Fruit fly (Drosophila melanogaster) whole organism, embryonic: ENCODE data around the gene slpr.

Experiments used
- Bgb ChIP-seq: fragments of 200-800 bp; sonication (Bioruptor generic); IDR thresholded peaks from 2 replicates; pipeline ENCODE4 v1.3.6; 2022; ENCODE audit warnings: missing biosample characterization, missing genetic modification characterization; ENCODE audit not compliant: partially characterized antibody
- CG10209 ChIP-seq: fragments of 200-800 bp; sonication (Bioruptor generic); optimal IDR thresholded peaks from 3 replicates; lab custom pipeline; 2017; ENCODE audit warnings: missing biosample characterization, mild to moderate bottlenecking, missing genetic modification characterization, missing genetic modification reagents
- CG10431 ChIP-seq: fragments of 200-800 bp; sonication (Bioruptor generic); optimal IDR thresholded peaks from 3 replicates; lab custom pipeline; 2018; ENCODE audit warnings: missing biosample characterization, mild to moderate bottlenecking, missing genetic modification characterization
- CG12236 ChIP-seq: fragments of 200-800 bp; sonication (Bioruptor generic); optimal IDR thresholded peaks from 2 replicates; lab custom pipeline; 2016; ENCODE audit warnings: missing biosample characterization, missing genetic modification characterization
- CG13123 ChIP-seq: fragments of 200-800 bp; sonication (Bioruptor generic); optimal IDR thresholded peaks from 2 replicates; lab custom pipeline; 2016; ENCODE audit warnings: missing biosample characterization, missing genetic modification characterization
- CG13894 ChIP-seq: fragments of 200-800 bp; sonication (Bioruptor generic); optimal IDR thresholded peaks from 3 replicates; lab custom pipeline; 2018; ENCODE audit warnings: missing biosample characterization, mild to moderate bottlenecking, missing genetic modification characterization, moderate library complexity
- CG14014 ChIP-seq: fragments of 200-800 bp; sonication (Bioruptor generic); IDR thresholded peaks from 2 replicates; pipeline ENCODE4 v1.3.6; 2022; ENCODE audit warnings: missing biosample characterization, missing genetic modification characterization
- CG16815 ChIP-seq: fragments of 200-800 bp; sonication (Bioruptor generic); optimal IDR thresholded peaks from 3 replicates; lab custom pipeline; 2017; ENCODE audit warnings: missing biosample characterization, mild to moderate bottlenecking, missing genetic modification characterization
- CG17802 ChIP-seq: fragments of 200-800 bp; sonication (Bioruptor generic); optimal IDR thresholded peaks from 2 replicates; lab custom pipeline; 2018; ENCODE audit warnings: missing biosample characterization, mild to moderate bottlenecking, missing genetic modification characterization, moderate library complexity
- CG30431 ChIP-seq: fragments of 200-800 bp; sonication (Bioruptor generic); optimal IDR thresholded peaks from 2 replicates; lab custom pipeline; 2017; ENCODE audit warnings: missing biosample characterization, missing genetic modification characterization
- CG3281 ChIP-seq: fragments of 200-800 bp; sonication (Bioruptor generic); optimal IDR thresholded peaks from 3 replicates; lab custom pipeline; 2017; ENCODE audit warnings: missing biosample characterization, mild to moderate bottlenecking, missing genetic modification characterization
- CG4730 ChIP-seq: fragments of 200-800 bp; sonication (Bioruptor generic); IDR thresholded peaks from 2 replicates; pipeline ENCODE4 v1.3.6; 2022; ENCODE audit warnings: missing biosample characterization, missing genetic modification characterization
- CG6175 ChIP-seq: fragments of 200-800 bp; sonication (Bioruptor generic); IDR thresholded peaks from 3 replicates; pipeline ENCODE4 v1.3.6; 2022; ENCODE audit warnings: missing biosample characterization, missing genetic modification characterization
- CG6654 ChIP-seq: fragments of 200-800 bp; sonication (Bioruptor generic); optimal IDR thresholded peaks from 2 replicates; lab custom pipeline; 2017; ENCODE audit warnings: missing biosample characterization, mild to moderate bottlenecking, missing genetic modification characterization
- CG7745 ChIP-seq: fragments of 200-800 bp; sonication (Bioruptor generic); optimal IDR thresholded peaks from 2 replicates; lab custom pipeline; 2018; ENCODE audit warnings: missing biosample characterization, mild to moderate bottlenecking, missing genetic modification characterization, moderate library complexity
- CG7839 ChIP-seq: fragments of 200-800 bp; sonication (Bioruptor generic); optimal IDR thresholded peaks from 3 replicates; lab custom pipeline; 2018; ENCODE audit warnings: missing biosample characterization, mild to moderate bottlenecking, missing genetic modification characterization, moderate library complexity
- CG7987 ChIP-seq: fragments of 200-800 bp; sonication (Bioruptor generic); optimal IDR thresholded peaks from 2 replicates; lab custom pipeline; 2018; ENCODE audit warnings: missing biosample characterization, mild to moderate bottlenecking, missing genetic modification characterization, moderate library complexity
- CG8281 ChIP-seq: fragments of 200-800 bp; sonication (Bioruptor generic); optimal IDR thresholded peaks from 2 replicates; lab custom pipeline; 2018; ENCODE audit warnings: missing biosample characterization, mild to moderate bottlenecking, missing genetic modification characterization, moderate library complexity
- CG8290 ChIP-seq, 3 experiments: fragments of 200-800 bp; sonication (Bioruptor generic); optimal IDR thresholded peaks; 2 replicates each; lab custom pipeline; 2016 to 2019; ENCODE audit warnings: missing biosample characterization in 3 of 3, missing genetic modification characterization in 3 of 3, mild to moderate bottlenecking in 2 of 3, moderate library complexity in 1 of 3
- CG8388 ChIP-seq: fragments of 200-800 bp; sonication (Bioruptor generic); optimal IDR thresholded peaks from 2 replicates; lab custom pipeline; 2019; ENCODE audit warnings: missing biosample characterization, mild to moderate bottlenecking, missing genetic modification characterization, moderate library complexity
- CG9932 ChIP-seq: fragments of 200-800 bp; sonication (Bioruptor generic); IDR thresholded peaks from 2 replicates; pipeline ENCODE4 v1.3.6; 2022; ENCODE audit warnings: missing biosample characterization, missing genetic modification characterization
- Dip2 ChIP-seq: fragments of 200-800 bp; sonication (Bioruptor generic); IDR thresholded peaks from 2 replicates; pipeline ENCODE4 v1.3.6; 2022; ENCODE audit warnings: missing biosample characterization, missing genetic modification characterization
- Hr78 ChIP-seq, 2 experiments: fragments of 200-800 bp in 1 of 2; fragments of >200 bp in 1 of 2; sonication (Bioruptor generic) in 1 of 2; optimal IDR thresholded peaks; 2 replicates each; lab custom pipeline; 2017 to 2019; ENCODE audit warnings: missing biosample characterization in 2 of 2, missing genetic modification characterization in 2 of 2, mild to moderate bottlenecking in 1 of 2, moderate library complexity in 1 of 2
- MTF-1 ChIP-seq: fragments of 200-800 bp; sonication (Bioruptor generic); optimal IDR thresholded peaks from 2 replicates; lab custom pipeline; 2018; ENCODE audit warnings: missing biosample characterization, mild to moderate bottlenecking, missing genetic modification characterization, borderline replicate concordance
- Max ChIP-seq: fragments of 200-800 bp; sonication (Bioruptor generic); optimal IDR thresholded peaks from 2 replicates; lab custom pipeline; 2016; ENCODE audit warnings: missing biosample characterization, mild to moderate bottlenecking, missing genetic modification characterization
- NC2α ChIP-seq: fragments of 200-800 bp; sonication (Bioruptor generic); optimal IDR thresholded peaks from 2 replicates; lab custom pipeline; 2016; ENCODE audit warnings: missing biosample characterization, missing genetic modification characterization
- NK7.1 ChIP-seq: fragments of 200-800 bp; sonication (Bioruptor generic); optimal IDR thresholded peaks from 3 replicates; lab custom pipeline; 2016; ENCODE audit warnings: missing biosample characterization, missing genetic modification characterization
- Nf-YB ChIP-seq: fragments of 200-800 bp; sonication (Bioruptor generic); optimal IDR thresholded peaks from 3 replicates; lab custom pipeline; 2019; ENCODE audit warnings: missing biosample characterization, mild to moderate bottlenecking, missing genetic modification characterization, moderate library complexity
- Sin3A ChIP-seq: fragments of >200 bp; optimal IDR thresholded peaks from 2 replicates; lab custom pipeline; 2018
- Sox100B ChIP-seq: fragments of 200-800 bp; sonication (Bioruptor generic); optimal IDR thresholded peaks from 3 replicates; lab custom pipeline; 2018; ENCODE audit warnings: missing biosample characterization, mild to moderate bottlenecking, missing genetic modification characterization
- Sry-δ ChIP-seq: fragments of 200-800 bp; sonication (Bioruptor generic); optimal IDR thresholded peaks from 2 replicates; lab custom pipeline; 2016; ENCODE audit warnings: missing biosample characterization, missing genetic modification characterization
- bcd ChIP-seq: fragments of 200-800 bp; sonication (Bioruptor generic); optimal IDR thresholded peaks from 2 replicates; lab custom pipeline; 2017; ENCODE audit warnings: missing biosample characterization, mild to moderate bottlenecking, missing genetic modification characterization
- cas ChIP-seq: fragments of 200-800 bp; sonication (Bioruptor generic); IDR thresholded peaks from 2 replicates; pipeline ENCODE4 v1.3.6; 2022; ENCODE audit warnings: missing biosample characterization, missing genetic modification characterization
- da ChIP-seq: fragments of 200-800 bp; sonication (Bioruptor generic); optimal IDR thresholded peaks from 2 replicates; lab custom pipeline; 2016; ENCODE audit warnings: missing biosample characterization, missing genetic modification characterization
- fru ChIP-seq: fragments of >200 bp; optimal IDR thresholded peaks from 2 replicates; lab custom pipeline; 2017
- jigr1 ChIP-seq: fragments of 200-800 bp; sonication (Bioruptor generic); IDR thresholded peaks from 3 replicates; pipeline ENCODE4 v1.3.6; 2022; ENCODE audit warnings: missing biosample characterization, missing genetic modification characterization
- jumu ChIP-seq: fragments of 200-800 bp; sonication (Bioruptor generic); optimal IDR thresholded peaks from 3 replicates; lab custom pipeline; 2016; ENCODE audit warnings: missing biosample characterization, missing genetic modification characterization
- kay ChIP-seq: fragments of 200-800 bp; sonication (Bioruptor generic); optimal IDR thresholded peaks from 2 replicates; lab custom pipeline; 2016; ENCODE audit warnings: missing biosample characterization, missing genetic modification characterization
- lov ChIP-seq, 2 experiments: fragments of 200-800 bp in 1 of 2; fragments of >200 bp in 1 of 2; sonication (Bioruptor generic) in 1 of 2; IDR thresholded peaks in 1 of 2; optimal IDR thresholded peaks in 1 of 2; 2 replicates in 1 of 2; 3 replicates in 1 of 2; pipeline versions ENCODE4 v1.3.6 to Lab custom; 2017 to 2022; ENCODE audit warnings: missing biosample characterization in 1 of 2, missing genetic modification characterization in 1 of 2
- maf-S ChIP-seq: fragments of 200-800 bp; sonication (Bioruptor generic); optimal IDR thresholded peaks from 2 replicates; lab custom pipeline; 2016; ENCODE audit warnings: missing biosample characterization, missing genetic modification characterization
- oc ChIP-seq: fragments of 200-800 bp; sonication (Bioruptor generic); optimal IDR thresholded peaks from 2 replicates; lab custom pipeline; 2018; ENCODE audit warnings: missing biosample characterization, mild to moderate bottlenecking, missing genetic modification characterization, moderate library complexity
- pfk ChIP-seq: fragments of 200-800 bp; sonication (Bioruptor generic); optimal IDR thresholded peaks from 2 replicates; lab custom pipeline; 2018; ENCODE audit warnings: missing biosample characterization, mild to moderate bottlenecking, missing genetic modification characterization, moderate library complexity
- pum ChIP-seq: fragments of 200-800 bp; sonication (Bioruptor generic); optimal IDR thresholded peaks from 2 replicates; lab custom pipeline; 2016; ENCODE audit warnings: missing biosample characterization, missing genetic modification characterization
- ro ChIP-seq: fragments of 200-800 bp; sonication (Bioruptor generic); IDR thresholded peaks from 2 replicates; pipeline ENCODE4 v1.3.6; 2022; ENCODE audit warnings: missing biosample characterization, missing genetic modification characterization
- sc ChIP-seq, 3 experiments: fragments of >200 bp in 2 of 3; fragments of 200-800 bp in 1 of 3; sonication (Bioruptor generic) in 1 of 3; optimal IDR thresholded peaks; 2 replicates in 2 of 3; 3 replicates in 1 of 3; lab custom pipeline; 2017; ENCODE audit warnings: mild to moderate bottlenecking in 1 of 3, missing biosample characterization in 1 of 3, missing genetic modification characterization in 1 of 3, missing genetic modification reagents in 1 of 3
- sens ChIP-seq: fragments of 200-800 bp; sonication (Bioruptor generic); peaks from one replicate; lab custom pipeline; 2016; ENCODE audit warnings: missing biosample characterization, missing genetic modification characterization
- ttk ChIP-seq: fragments of 200-800 bp; sonication (Bioruptor generic); IDR thresholded peaks from 2 replicates; pipeline ENCODE4 v2.1.2; 2022; ENCODE audit warnings: missing biosample characterization, missing genetic modification characterization
- zen ChIP-seq: fragments of 200-800 bp; sonication (Bioruptor generic); optimal IDR thresholded peaks from 3 replicates; lab custom pipeline; 2018; ENCODE audit warnings: missing biosample characterization, mild to moderate bottlenecking, missing genetic modification characterization, moderate library complexity
- zf30C ChIP-seq: fragments of 200-800 bp; sonication (Bioruptor generic); optimal IDR thresholded peaks from 3 replicates; lab custom pipeline; 2018; ENCODE audit warnings: missing biosample characterization, mild to moderate bottlenecking, missing genetic modification characterization

The slpr gene

DNA sequence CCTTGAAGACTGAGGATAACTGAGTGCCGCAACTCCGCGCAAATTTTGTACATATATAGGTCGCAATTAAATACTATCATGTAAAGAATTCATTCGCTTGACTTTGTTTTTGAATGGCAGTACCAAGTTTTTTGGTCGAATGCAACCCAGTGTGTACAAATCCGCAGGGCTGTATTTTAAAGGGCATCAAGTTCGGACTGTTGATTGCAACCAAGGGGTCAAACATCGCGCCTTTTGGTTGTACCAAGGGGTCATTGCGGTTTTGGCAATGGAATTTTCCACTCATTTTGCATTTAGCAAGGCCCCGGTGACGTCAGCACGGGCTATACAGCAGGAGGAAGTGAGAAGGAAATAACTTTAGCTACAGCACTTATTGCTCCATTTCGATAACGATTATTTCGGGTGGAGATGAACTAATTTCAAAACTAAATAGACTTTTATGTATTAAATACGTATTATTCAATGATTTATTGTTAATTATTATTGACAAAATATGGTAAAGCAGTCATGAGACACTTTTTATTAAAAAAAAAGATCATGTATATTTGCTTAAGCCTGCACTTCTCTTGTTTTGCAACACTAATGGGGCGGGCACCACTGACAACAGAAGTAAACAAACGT is 45.2 kb downstream of the slpr start, which contains the start of gene CG10958 (continued):
- TF ChIP-seq fru (no peak), jumu (GFP tag; lab: Kevin White, UChicago) (no peak), CG8388 (GFP tag; lab: Kevin White, UChicago) (peak; percentile 45), Sin3A (lab: Kevin White, UChicago) (peak; percentile 8), CG6654 (GFP tag; lab: Kevin White, UChicago) (no peak), CG17802 (tag; lab: Kevin White, UChicago) (no peak), NK7.1 (no peak), ttk (GFP tag; lab: Robert Waterston, UW) (peak; percentile 26; the same call in 1 of the 2 replicates), CG12236 (no peak), oc (no peak), CG3281 (GFP tag; lab: Kevin White, UChicago) (peak; percentile 33), Sox100B (GFP tag; lab: Kevin White, UChicago) (peak; percentile 55), Max (GFP tag; lab: Kevin White, UChicago) (peak; percentile 53), maf-S (GFP tag; lab: Kevin White, UChicago) (peak; percentile 4), lov (optimal IDR thresholded peaks at IDR 0.05; lab: Kevin White, UChicago) (no peak), lov (GFP tag; IDR thresholded peaks at IDR 0.05; lab: Robert Waterston, UW) (no peak), CG8290 (GFP tag; optimal IDR thresholded peaks at IDR 0.05; lab: Kevin White, UChicago) (peak; percentile 28), CG8290 (tag; optimal IDR thresholded peaks at IDR 0.05; lab: Kevin White, UChicago) (no peak), da (no peak), CG7987 (GFP tag; lab: Kevin White, UChicago) (no peak), sc (optimal IDR thresholded peaks at IDR 0.05; lab: Kevin White, UChicago) (no peak), sc (GFP tag; optimal IDR thresholded peaks at IDR 0.05; lab: Kevin White, UChicago) (no peak), CG13894 (tag; lab: Kevin White, UChicago) (peak; percentile 23), ro (GFP tag; lab: Robert Waterston, UW) (no peak), NC2α (no peak), zen (tag; lab: Kevin White, UChicago) (no peak), cas (GFP tag; lab: Robert Waterston, UW) (no peak), sens (peak; percentile 88), CG9932 (GFP tag; lab: Robert Waterston, UW) (peak; percentile 69), Hr78 (GFP tag; optimal IDR thresholded peaks at IDR 0.05; lab: Kevin White, UChicago) (peak in 1 of 2 experiments; percentile 61), MTF-1 (GFP tag; lab: Kevin White, UChicago) (no peak), Dip2 (GFP tag; lab: Robert Waterston, UW) (no peak), CG14014 (GFP tag; lab: Robert Waterston, UW) (no peak; the same call in 1 of the 2 replicates), pum (GFP tag; lab: Kevin White, UChicago) (peak; percentile 7), CG16815 (GFP tag; lab: Kevin White, UChicago) (peak; percentile 13), CG10431 (GFP tag; lab: Kevin White, UChicago) (peak; percentile 13), jigr1 (GFP tag; lab: Robert Waterston, UW) (no peak), bcd (GFP tag; lab: Kevin White, UChicago) (peak; percentile 41), Sry-δ (GFP tag; lab: Kevin White, UChicago) (peak; percentile 51), CG30431 (GFP tag; lab: Kevin White, UChicago) (no peak), Nf-YB (GFP tag; lab: Kevin White, UChicago) (peak; percentile 11), CG10209 (peak; percentile 41), CG7745 (tag; lab: Kevin White, UChicago) (no peak), kay (GFP tag; lab: Kevin White, UChicago) (peak; percentile 39), pfk (GFP tag; lab: Kevin White, UChicago) (no peak), Bgb (GFP tag; lab: Robert Waterston, UW) (no peak), CG8281 (tag; lab: Kevin White, UChicago) (no peak), CG7839 (tag; lab: Kevin White, UChicago) (peak; percentile 51), CG13123 (peak; percentile 21), CG4730 (no peak), zf30C (GFP tag; lab: Kevin White, UChicago) (no peak), CG6175 (GFP tag; lab: Robert Waterston, UW) (no peak)
